Fruit fly (Drosophila melanogaster): ENCODE results near the gene Qtzl.

Qtzl gene

dm6 chr2L:11989729-11990128 lies 5.8 kb upstream of the Qtzl start, which contains the start of the genes zuc and dgt2 (continued):
- no peak for TF ChIP-seq prd (optimal IDR thresholded peaks at IDR 0.05)
- no peak for TF ChIP-seq prd (GFP tag; IDR thresholded peaks at IDR 0.05)
- no peak for TF ChIP-seq kni (GFP tag; optimal IDR thresholded peaks at IDR 0.05)
- TF ChIP-seq grn (GFP tag; optimal IDR thresholded peaks at IDR 0.05), result no peak
- no peak for TF ChIP-seq dimm (GFP tag; IDR thresholded peaks at IDR 0.05)
- TF ChIP-seq phol (tag; optimal IDR thresholded peaks at IDR 0.05), result peak; percentile 32
- TF ChIP-seq Dip3 (GFP tag; optimal IDR thresholded peaks at IDR 0.05), result no peak
- no peak for TF ChIP-seq Hr3 (GFP tag; optimal IDR thresholded peaks at IDR 0.05)
- TF ChIP-seq ato (GFP tag; IDR thresholded peaks at IDR 0.05; ENCODE audit: partially characterized antibody), result 0 out of 2 replicates have a peak, but pooled peaks have one; percentile 13
- TF ChIP-seq Awh (GFP tag; IDR thresholded peaks at IDR 0.05), result no peak
- no peak for TF ChIP-seq tup (GFP tag; optimal IDR thresholded peaks at IDR 0.05)
- no peak for TF ChIP-seq ap (GFP tag; IDR thresholded peaks at IDR 0.05)
- no peak for TF ChIP-seq fd96Cb (tag; optimal IDR thresholded peaks at IDR 0.05)
- no peak for TF ChIP-seq cad (GFP tag; optimal IDR thresholded peaks at IDR 0.05)
- TF ChIP-seq fu2 (GFP tag; optimal IDR thresholded peaks at IDR 0.05), result no peak
- no peak for TF ChIP-seq Hmr (GFP tag; optimal IDR thresholded peaks at IDR 0.05)
- no peak for TF ChIP-seq Ravus (GFP tag; IDR thresholded peaks at IDR 0.05)
- no peak for TF ChIP-seq CG14667 (GFP tag; IDR thresholded peaks at IDR 0.05)
- no peak for TF ChIP-seq Hmx (GFP tag; optimal IDR thresholded peaks at IDR 0.05)
- no peak for TF ChIP-seq ttk (GFP tag; IDR thresholded peaks at IDR 0.05)
- TF ChIP-seq CG8388 (GFP tag; optimal IDR thresholded peaks at IDR 0.05), result no peak
- TF ChIP-seq Abd-B (GFP tag; optimal IDR thresholded peaks at IDR 0.05), result peak; percentile 16
- TF ChIP-seq CG1647 (GFP tag; optimal IDR thresholded peaks at IDR 0.05), result no peak
- no peak for TF ChIP-seq CG8089 (GFP tag; optimal IDR thresholded peaks at IDR 0.05)
- no peak for TF ChIP-seq CG17361 (GFP tag; IDR thresholded peaks at IDR 0.05)
- no peak for TF ChIP-seq CG2712 (tag; optimal IDR thresholded peaks at IDR 0.05)
- TF ChIP-seq otp (GFP tag; IDR thresholded peaks at IDR 0.05), result no peak
- peak; percentile 48 for TF ChIP-seq Lhr (GFP tag; optimal IDR thresholded peaks at IDR 0.05)
- TF ChIP-seq Taf1 (GFP tag; IDR thresholded peaks at IDR 0.05), result no peak
- TF ChIP-seq E2f2 (GFP tag; IDR thresholded peaks at IDR 0.05), result peak; percentile 92
- no peak for TF ChIP-seq CG3163 (GFP tag; optimal IDR thresholded peaks at IDR 0.05)

DNA sequence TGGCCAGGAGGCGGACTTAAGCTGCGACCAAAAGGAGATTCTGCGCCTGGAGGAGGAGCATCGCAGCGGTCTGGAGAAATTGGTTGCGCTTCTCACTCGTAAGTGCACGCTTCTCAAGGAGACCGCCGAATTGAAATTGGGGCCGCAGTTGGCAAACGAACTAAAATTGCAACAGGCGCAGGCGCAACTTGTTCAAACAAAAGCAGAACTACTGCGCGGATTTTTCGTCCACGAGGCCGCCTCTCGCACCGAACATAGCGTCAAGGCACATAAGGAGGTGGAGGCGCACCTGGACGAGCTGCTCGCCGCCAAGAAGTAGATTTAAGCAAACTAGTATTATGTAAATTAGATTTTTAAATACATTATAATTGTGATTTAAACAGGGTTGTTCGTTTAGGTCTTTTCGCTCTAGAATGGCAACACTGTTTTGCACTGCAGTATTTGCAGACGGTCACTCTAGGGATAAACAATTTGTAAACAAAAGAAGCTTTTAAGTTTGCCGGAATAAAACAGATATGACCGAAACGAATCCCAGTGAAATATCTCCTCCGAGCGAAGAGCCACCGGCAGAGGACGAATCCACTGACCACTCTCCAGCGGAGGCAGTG lies 5.0 kb upstream of the Qtzl start, which contains the start of gene escl:
Gene escl (plus strand): TSS at position 470 of the 608 bp plus-strand sequence.
- peak; percentile 94 for TF ChIP-seq CG3281 (GFP tag; optimal IDR thresholded peaks at IDR 0.05)
- TF ChIP-seq Myb (GFP tag; optimal IDR thresholded peaks at IDR 0.05), result peak; percentile 26
- TF ChIP-seq E2f2 (GFP tag; IDR thresholded peaks at IDR 0.05), result peak; percentile 75
- TF ChIP-seq chinmo (GFP tag; IDR thresholded peaks at IDR 0.05; ENCODE audit: partially characterized antibody), result peak; percentile 50; the same call in 1 of the 4 replicates
- no peak for TF ChIP-seq CG16815 (GFP tag; optimal IDR thresholded peaks at IDR 0.05)
- TF ChIP-seq vvl (GFP tag; IDR thresholded peaks at IDR 0.05), result peak; percentile 90
- TF ChIP-seq gfzf (GFP tag; optimal IDR thresholded peaks at IDR 0.05), result peak; percentile 56
- TF ChIP-seq dpn (GFP tag; optimal IDR thresholded peaks at IDR 0.05), result no peak
- TF ChIP-seq CG18619 (GFP tag; optimal IDR thresholded peaks at IDR 0.05), result no peak
- TF ChIP-seq CG31388 (GFP tag; optimal IDR thresholded peaks at IDR 0.05), result no peak
- TF ChIP-seq CG6254 (GFP tag; optimal IDR thresholded peaks at IDR 0.05), result no peak
- TF ChIP-seq ewg (GFP tag; optimal IDR thresholded peaks at IDR 0.05), result peak; percentile 55
- TF ChIP-seq stwl (tag; optimal IDR thresholded peaks at IDR 0.05), result peak; percentile 41
- peak; percentile 61 for TF ChIP-seq Dp (GFP tag; optimal IDR thresholded peaks at IDR 0.05)
- 0 out of 3 replicates have a peak, but pooled peaks have one; percentile 5 for TF ChIP-seq ci (GFP tag; IDR thresholded peaks at IDR 0.05)
- peak; percentile 38 for TF ChIP-seq CG9932 (GFP tag; IDR thresholded peaks at IDR 0.05)
- TF ChIP-seq CG12659 (GFP tag; optimal IDR thresholded peaks at IDR 0.05), result peak; percentile 18
- TF ChIP-seq CG6689 (GFP tag; IDR thresholded peaks at IDR 0.05), result peak; percentile 14; the same call in 1 of the 2 replicates
- peak; percentile 57 for TF ChIP-seq pzg (GFP tag; optimal IDR thresholded peaks at IDR 0.05)
- TF ChIP-seq Gsc (GFP tag; IDR thresholded peaks at IDR 0.05), result no peak
- peak in 1 of 2 experiments; percentile 21 for TF ChIP-seq Pdp1 (GFP tag; optimal IDR thresholded peaks at IDR 0.05)
- TF ChIP-seq MBD-R2 (GFP tag; IDR thresholded peaks at IDR 0.05), result peak; percentile 85

Measured in whole organism, embryonic.